Fruit fly (Drosophila melanogaster) whole organism, prepupa: ENCODE measurements around the gene CCKLR-17D3.

ENCODE experiments used
- CG10631 ChIP-seq: fragments of 200-800 bp; sonication (Bioruptor generic); optimal IDR thresholded peaks from 2 replicates; lab custom pipeline; 2016; ENCODE audit warnings: missing biosample characterization, missing genetic modification characterization
- CG11762 ChIP-seq: fragments of 200-800 bp; sonication (Bioruptor generic); optimal IDR thresholded peaks from 3 replicates; lab custom pipeline; 2016; ENCODE audit warnings: missing biosample characterization, missing genetic modification characterization; ENCODE audit not compliant: insufficient read depth
- CG11902 ChIP-seq: fragments of 200-800 bp; sonication (Bioruptor generic); optimal IDR thresholded peaks from 3 replicates; lab custom pipeline; 2016; ENCODE audit warnings: missing biosample characterization, missing genetic modification characterization
- CG15336 ChIP-seq: fragments of 200-800 bp; sonication (Bioruptor generic); IDR thresholded peaks from 2 replicates; pipeline ENCODE4 v1.3.6; 2022; ENCODE audit warnings: missing biosample characterization, missing genetic modification characterization
- CG1621 ChIP-seq: fragments of 200-800 bp; sonication (Bioruptor generic); optimal IDR thresholded peaks from 3 replicates; lab custom pipeline; 2018; ENCODE audit warnings: missing biosample characterization, mild to moderate bottlenecking, missing genetic modification characterization
- CG3032 ChIP-seq: fragments of 200-800 bp; optimal IDR thresholded peaks from 2 replicates; lab custom pipeline; 2019; ENCODE audit warnings: missing biosample characterization, mild to moderate bottlenecking, missing genetic modification characterization, moderate library complexity
- CG31627 ChIP-seq: fragments of 200-800 bp; sonication (Bioruptor generic); optimal IDR thresholded peaks from 3 replicates; lab custom pipeline; 2016; ENCODE audit warnings: missing biosample characterization, missing genetic modification characterization
- CG34406 ChIP-seq: fragments of 200-800 bp; sonication (Bioruptor generic); optimal IDR thresholded peaks from 3 replicates; lab custom pipeline; 2016; ENCODE audit warnings: missing biosample characterization, missing genetic modification characterization
- CG3919 ChIP-seq: fragments of 200-800 bp; sonication (Bioruptor generic); optimal IDR thresholded peaks from 3 replicates; lab custom pipeline; 2016; ENCODE audit warnings: missing biosample characterization, missing genetic modification characterization
- CG4318 ChIP-seq: fragments of 200-800 bp; sonication (Bioruptor generic); optimal IDR thresholded peaks from 3 replicates; lab custom pipeline; 2017; ENCODE audit warnings: missing biosample characterization, mild to moderate bottlenecking, missing genetic modification characterization
- CG6276 ChIP-seq: fragments of 200-800 bp; sonication (Bioruptor generic); optimal IDR thresholded peaks from 2 replicates; lab custom pipeline; 2017; ENCODE audit warnings: missing biosample characterization, mild to moderate bottlenecking, missing genetic modification characterization
- CG6792 ChIP-seq: fragments of 200-800 bp; sonication (Bioruptor generic); optimal IDR thresholded peaks from 3 replicates; lab custom pipeline; 2016; ENCODE audit warnings: missing biosample characterization, missing genetic modification characterization
- CG6808 ChIP-seq: fragments of 200-800 bp; sonication (Bioruptor generic); optimal IDR thresholded peaks from 3 replicates; lab custom pipeline; 2017; ENCODE audit warnings: missing biosample characterization, missing genetic modification characterization, mild to moderate bottlenecking, moderate library complexity, missing genetic modification reagents
- CG6854 ChIP-seq: fragments of 200-800 bp; sonication (Bioruptor generic); optimal IDR thresholded peaks from 2 replicates; lab custom pipeline; 2017; ENCODE audit warnings: missing biosample characterization, mild to moderate bottlenecking, missing genetic modification characterization
- CG8119 ChIP-seq: fragments of 200-800 bp; sonication (Bioruptor generic); IDR thresholded peaks from 3 replicates; pipeline ENCODE4 v1.3.6; 2022; ENCODE audit warnings: missing biosample characterization, missing genetic modification characterization
- CG8319 ChIP-seq: fragments of 200-800 bp; sonication (Bioruptor generic); optimal IDR thresholded peaks from 3 replicates; lab custom pipeline; 2016; ENCODE audit warnings: missing biosample characterization, missing genetic modification characterization
- Eip78C ChIP-seq: fragments of 200-800 bp; sonication (Bioruptor generic); peaks from one replicate; lab custom pipeline; 2016; ENCODE audit warnings: missing biosample characterization, missing genetic modification characterization
- Eip93F ChIP-seq: fragments of 200-800 bp; sonication (Bioruptor generic); optimal IDR thresholded peaks from 2 replicates; lab custom pipeline; 2016; ENCODE audit warnings: missing biosample characterization, mild to moderate bottlenecking, missing genetic modification characterization
- Ets96B ChIP-seq: fragments of 200-800 bp; optimal IDR thresholded peaks from 2 replicates; lab custom pipeline; 2019; ENCODE audit warnings: missing biosample characterization, mild to moderate bottlenecking, missing genetic modification characterization, moderate library complexity
- Gug ChIP-seq: fragments of 200-800 bp; sonication (Bioruptor generic); IDR thresholded peaks from 2 replicates; pipeline ENCODE4 v1.3.6; 2022; ENCODE audit warnings: missing biosample characterization, missing genetic modification characterization
- Hr38 ChIP-seq: sonication (Bioruptor generic); optimal IDR thresholded peaks from 2 replicates; lab custom pipeline; 2016; ENCODE audit warnings: missing biosample characterization, missing genetic modification characterization
- Hr39 ChIP-seq: fragments of 200-800 bp; sonication (Bioruptor generic); optimal IDR thresholded peaks from 2 replicates; lab custom pipeline; 2016; ENCODE audit warnings: missing biosample characterization, missing genetic modification characterization
- Hr4 ChIP-seq: fragments of 200-800 bp; sonication (Bioruptor generic); optimal IDR thresholded peaks from 3 replicates; lab custom pipeline; 2016; ENCODE audit warnings: missing biosample characterization, missing genetic modification characterization
- Lpt ChIP-seq: fragments of 200-800 bp; sonication (Bioruptor generic); optimal IDR thresholded peaks from 3 replicates; lab custom pipeline; 2016; ENCODE audit warnings: missing biosample characterization, missing genetic modification characterization
- Sox14 ChIP-seq: fragments of 200-800 bp; sonication (Bioruptor generic); optimal IDR thresholded peaks from 3 replicates; lab custom pipeline; 2016; ENCODE audit warnings: missing biosample characterization, missing genetic modification characterization
- Sox15 ChIP-seq: fragments of 200-800 bp; sonication (Bioruptor generic); optimal IDR thresholded peaks from 3 replicates; lab custom pipeline; 2016; ENCODE audit warnings: missing biosample characterization, missing genetic modification characterization
- achi ChIP-seq: fragments of 200-800 bp; sonication (Bioruptor generic); optimal IDR thresholded peaks from 3 replicates; lab custom pipeline; 2016; ENCODE audit warnings: missing biosample characterization, missing genetic modification characterization
- acj6 ChIP-seq: fragments of 200-800 bp; sonication (Bioruptor generic); optimal IDR thresholded peaks from 3 replicates; lab custom pipeline; 2016; ENCODE audit warnings: missing biosample characterization, missing genetic modification characterization
- cyc ChIP-seq: fragments of 200-800 bp; sonication (Bioruptor generic); optimal IDR thresholded peaks from 3 replicates; lab custom pipeline; 2016; ENCODE audit warnings: missing biosample characterization, missing genetic modification characterization
- dac ChIP-seq: fragments of 200-800 bp; sonication (Bioruptor generic); optimal IDR thresholded peaks from 2 replicates; lab custom pipeline; 2017; ENCODE audit warnings: missing biosample characterization, mild to moderate bottlenecking, missing genetic modification characterization
- dsx ChIP-seq: fragments of 200-800 bp; optimal IDR thresholded peaks from 3 replicates; lab custom pipeline; 2019; ENCODE audit warnings: missing biosample characterization, mild to moderate bottlenecking, missing genetic modification characterization, moderate library complexity; ENCODE audit not compliant: poor library complexity, severe bottlenecking
- fd59A ChIP-seq: fragments of 200-800 bp; sonication (Bioruptor generic); optimal IDR thresholded peaks from 2 replicates; lab custom pipeline; 2017; ENCODE audit warnings: missing biosample characterization, mild to moderate bottlenecking, missing genetic modification characterization, missing genetic modification reagents
- fd85E ChIP-seq: fragments of 200-800 bp; sonication (Bioruptor generic); optimal IDR thresholded peaks from 3 replicates; lab custom pipeline; 2016; ENCODE audit warnings: missing biosample characterization, missing genetic modification characterization
- fkh ChIP-seq: fragments of 200-800 bp; sonication (Bioruptor generic); optimal IDR thresholded peaks from 3 replicates; lab custom pipeline; 2017; ENCODE audit warnings: missing biosample characterization, mild to moderate bottlenecking, missing genetic modification characterization, moderate library complexity
- lz ChIP-seq: fragments of 200-800 bp; sonication (Bioruptor generic); optimal IDR thresholded peaks from 3 replicates; lab custom pipeline; 2016; ENCODE audit warnings: missing biosample characterization, missing genetic modification characterization
- pdm3 ChIP-seq: fragments of 200-800 bp; sonication (Bioruptor generic); optimal IDR thresholded peaks from 3 replicates; lab custom pipeline; 2016; ENCODE audit warnings: missing biosample characterization, missing genetic modification characterization
- salr ChIP-seq, 2 experiments: fragments of 200-800 bp; sonication (Bioruptor generic); optimal IDR thresholded peaks; 3 replicates each; lab custom pipeline; 2016 to 2018; ENCODE audit warnings: missing biosample characterization in 2 of 2, missing genetic modification characterization in 2 of 2, mild to moderate bottlenecking in 1 of 2
- spab ChIP-seq: fragments of 200-800 bp; sonication (Bioruptor generic); optimal IDR thresholded peaks from 2 replicates; lab custom pipeline; 2017; ENCODE audit warnings: missing biosample characterization, mild to moderate bottlenecking, missing genetic modification characterization, missing genetic modification reagents
- ss ChIP-seq, 2 experiments: fragments of 200-800 bp; sonication (Bioruptor generic); optimal IDR thresholded peaks; 2 replicates in 1 of 2; 3 replicates in 1 of 2; lab custom pipeline; 2017 to 2018; ENCODE audit warnings: mild to moderate bottlenecking in 2 of 2, missing biosample characterization in 2 of 2, missing genetic modification characterization in 2 of 2, moderate library complexity in 1 of 2
- svp ChIP-seq: fragments of 200-800 bp; sonication (Bioruptor generic); peaks from one replicate; lab custom pipeline; 2016; ENCODE audit warnings: missing biosample characterization, missing genetic modification characterization

Gene CCKLR-17D3

dm6 chrX:18788143-18788745 lies 14.4 kb upstream of the CCKLR-17D3 start, which contains the start of the genes CG6961 and S6KL (continued):
- TF ChIP-seq salr (GFP tag; optimal IDR thresholded peaks at IDR 0.05; lab: Kevin White, UChicago), result no peak
- TF ChIP-seq CG3032 (tag; lab: Kevin White, UChicago), result no peak
- no peak for TF ChIP-seq CG3919 (GFP tag; lab: Kevin White, UChicago)
- TF ChIP-seq dsx (GFP tag; lab: Kevin White, UChicago), result no peak
- TF ChIP-seq CG8319 (GFP tag; lab: Kevin White, UChicago), result no peak
- TF ChIP-seq CG1621, result no peak
- TF ChIP-seq fd59A (GFP tag; lab: Kevin White, UChicago), result no peak
- TF ChIP-seq Eip93F (GFP tag; lab: Kevin White, UChicago), result no peak
- no peak for TF ChIP-seq acj6
- no peak for TF ChIP-seq CG15336
- no peak for TF ChIP-seq Hr4 (GFP tag; lab: Kevin White, UChicago)
- TF ChIP-seq cyc (GFP tag; lab: Kevin White, UChicago), result no peak
- TF ChIP-seq CG6808 (GFP tag; lab: Kevin White, UChicago), result no peak
- TF ChIP-seq Hr39 (GFP tag; lab: Kevin White, UChicago), result no peak
- TF ChIP-seq spab, result no peak
- TF ChIP-seq, all 60 proteins: peak for 7

dm6 chrX:18783417-18784123 lies 9.7 kb upstream of the CCKLR-17D3 start, which contains the start of gene CG18259:
TSS of gene CG18259 (minus strand) at chrX:18783494.
- TF ChIP-seq CG1621 (no peak), CG31627 (GFP tag; lab: Kevin White, UChicago) (peak; percentile 9), ss (GFP tag; optimal IDR thresholded peaks at IDR 0.05; lab: Kevin White, UChicago) (no peak), CG34406 (GFP tag; lab: Kevin White, UChicago) (no peak), CG11902 (GFP tag; lab: Kevin White, UChicago) (no peak), CG8319 (GFP tag; lab: Kevin White, UChicago) (no peak), Lpt (GFP tag; lab: Kevin White, UChicago) (no peak), CG11762 (no peak), Eip78C (GFP tag; lab: Kevin White, UChicago) (peak; percentile 47), lz (no peak), CG6854 (GFP tag; lab: Kevin White, UChicago) (no peak), fd59A (GFP tag; lab: Kevin White, UChicago) (no peak), spab (no peak), Hr38 (GFP tag; lab: Kevin White, UChicago) (no peak), CG3919 (GFP tag; lab: Kevin White, UChicago) (no peak), Sox14 (GFP tag; lab: Kevin White, UChicago) (peak; percentile 32), Gug (GFP tag; lab: Robert Waterston, UW) (no peak), CG6276 (no peak), fkh (GFP tag; lab: Kevin White, UChicago) (no peak), CG15336 (no peak), CG6808 (GFP tag; lab: Kevin White, UChicago) (no peak), fd85E (GFP tag; lab: Kevin White, UChicago) (no peak), svp (peak; percentile 67), CG6792 (GFP tag; lab: Kevin White, UChicago) (no peak), CG8119 (no peak), CG10631 (GFP tag; lab: Kevin White, UChicago) (no peak), acj6 (no peak), Eip93F (GFP tag; lab: Kevin White, UChicago) (no peak), Sox15 (GFP tag; lab: Kevin White, UChicago) (no peak), pdm3 (peak; percentile 2), Ets96B (tag; lab: Kevin White, UChicago) (no peak), CG4318 (GFP tag; lab: Kevin White, UChicago) (no peak), dac (no peak), achi (GFP tag; lab: Kevin White, UChicago) (no peak)
